Worm (Caenorhabditis elegans) whole organism, mixed stage, embryonic: Measurements from ENCODE around the gene T05C12.1.

ENCODE experiments used
- blmp-1 ChIP-seq: fragments of 150-350 bp; optimal IDR thresholded peaks from 2 replicates; lab custom pipeline; 2014; ENCODE audit warnings: missing biosample characterization, missing genetic modification characterization
- elt-1 ChIP-seq: sonication (generic microtip); optimal IDR thresholded peaks from 2 replicates; lab custom pipeline; 2017; ENCODE audit warnings: missing genetic modification characterization, mild to moderate bottlenecking, missing compliant biosample characterization, antibody characterized with exemption, moderate library complexity, borderline replicate concordance; ENCODE audit not compliant: insufficient read depth
- elt-3 ChIP-seq: fragments of 150-350 bp; optimal IDR thresholded peaks from 2 replicates; lab custom pipeline; 2014; ENCODE audit warnings: missing biosample characterization, missing genetic modification characterization
- lin-13 ChIP-seq: fragments of 150-350 bp; optimal IDR thresholded peaks from 2 replicates; lab custom pipeline; 2014; ENCODE audit warnings: missing biosample characterization, missing genetic modification characterization
- mep-1 ChIP-seq: fragments of 150-350 bp; optimal IDR thresholded peaks from 2 replicates; lab custom pipeline; 2017; ENCODE audit warnings: missing biosample characterization, missing genetic modification reagents, missing genetic modification characterization, inconsistent platforms
- nhr-12 ChIP-seq: fragments of 150-350 bp; optimal IDR thresholded peaks from 2 replicates; lab custom pipeline; 2014; ENCODE audit warnings: missing biosample characterization, missing genetic modification characterization
- unc-62 ChIP-seq: fragments of 150-350 bp; optimal IDR thresholded peaks from 2 replicates; lab custom pipeline; 2014; ENCODE audit warnings: missing biosample characterization, missing genetic modification reagents, missing genetic modification characterization
- ztf-11 ChIP-seq: fragments of 150-350 bp; optimal IDR thresholded peaks from 2 replicates; lab custom pipeline; 2014; ENCODE audit warnings: missing biosample characterization, missing genetic modification characterization

DNA sequence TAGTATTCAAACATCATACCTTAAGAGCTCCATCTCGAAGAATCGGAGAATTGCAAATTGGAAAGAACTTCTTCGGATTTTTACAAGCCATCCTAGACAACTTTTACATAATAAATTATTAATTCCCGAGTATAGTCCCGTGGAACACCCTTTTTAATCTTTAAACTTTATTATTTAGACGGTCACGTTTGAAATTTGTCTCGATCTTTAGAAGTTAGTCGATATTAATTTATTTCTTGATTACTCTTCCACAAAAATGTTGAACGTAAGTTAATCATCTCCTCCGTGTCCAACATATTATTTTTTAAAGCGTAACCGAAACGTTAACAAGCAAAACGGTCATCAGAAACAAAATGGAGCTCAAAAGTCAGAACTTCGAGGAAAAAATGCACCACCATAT, at the start of gene T05C12.1, which contains the start of gene decr-1.3:
- TF ChIP-seq blmp-1 (tag; lab: Kevin White, UChicago) (no peak), mep-1 (no peak), ztf-11 (tag; lab: Kevin White, UChicago) (no peak), lin-13 (tag; lab: Kevin White, UChicago) (no peak), nhr-12 (tag; lab: Kevin White, UChicago) (no peak), unc-62 (GFP tag; lab: Kevin White, UChicago) (no peak), elt-3 (no peak), elt-1 (tag; lab: Kevin White, UChicago) (no peak)
